Fruit fly (Drosophila melanogaster): Measurements from ENCODE around the gene alpha4GT1.

alpha4GT1 gene

DNA sequence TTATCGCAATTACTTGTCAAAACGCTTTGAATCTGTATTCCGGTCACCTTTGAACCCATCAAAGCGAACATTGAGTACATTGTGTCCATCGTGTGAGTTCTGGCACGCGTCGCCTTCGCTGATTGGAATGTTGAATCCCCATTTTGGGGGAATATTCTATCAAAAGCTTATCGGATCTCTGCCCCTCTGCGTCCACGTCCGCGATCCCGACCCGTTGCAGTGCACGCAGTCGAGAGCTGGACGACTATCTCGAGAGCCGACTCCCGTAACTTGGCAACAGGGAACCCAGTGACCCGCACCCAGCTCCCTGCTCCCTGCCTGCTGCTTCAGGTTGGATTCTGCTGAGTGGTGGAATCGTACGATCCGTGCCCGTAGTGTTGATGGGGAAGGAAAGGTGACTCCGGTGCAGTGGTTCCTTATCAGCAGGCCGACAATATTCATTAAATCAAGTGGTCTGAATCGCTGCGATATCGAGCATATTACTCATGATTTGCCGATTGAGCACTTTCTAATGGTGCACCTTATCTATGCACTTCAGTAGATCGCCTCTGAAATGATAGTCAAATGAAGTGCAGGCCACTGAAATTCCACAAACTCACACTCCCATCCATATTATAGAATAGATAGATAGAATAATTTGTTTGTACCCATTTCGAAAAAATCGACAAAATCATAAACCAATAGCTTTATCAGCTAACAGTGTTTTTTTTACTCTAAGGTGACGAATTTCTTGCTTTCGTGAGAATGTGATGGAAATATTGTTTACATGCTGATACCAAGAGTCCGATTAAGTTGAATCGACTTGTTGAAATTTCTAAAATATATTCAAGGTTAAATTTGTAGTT is 21.9 kb upstream of the alpha4GT1 start:
- TF ChIP-seq Hr83 (GFP tag; optimal IDR thresholded peaks at IDR 0.05; ENCODE audit: poor library complexity, severe bottlenecking): peak; percentile 2
- TF ChIP-seq h (GFP tag; optimal IDR thresholded peaks at IDR 0.05): peak; percentile 51
- no peak for TF ChIP-seq GATAd (GFP tag; optimal IDR thresholded peaks at IDR 0.05)
- no peak for TF ChIP-seq Rel (GFP tag; optimal IDR thresholded peaks at IDR 0.05)
- TF ChIP-seq Rel (tag; optimal IDR thresholded peaks at IDR 0.05): peak; percentile 95

DNA sequence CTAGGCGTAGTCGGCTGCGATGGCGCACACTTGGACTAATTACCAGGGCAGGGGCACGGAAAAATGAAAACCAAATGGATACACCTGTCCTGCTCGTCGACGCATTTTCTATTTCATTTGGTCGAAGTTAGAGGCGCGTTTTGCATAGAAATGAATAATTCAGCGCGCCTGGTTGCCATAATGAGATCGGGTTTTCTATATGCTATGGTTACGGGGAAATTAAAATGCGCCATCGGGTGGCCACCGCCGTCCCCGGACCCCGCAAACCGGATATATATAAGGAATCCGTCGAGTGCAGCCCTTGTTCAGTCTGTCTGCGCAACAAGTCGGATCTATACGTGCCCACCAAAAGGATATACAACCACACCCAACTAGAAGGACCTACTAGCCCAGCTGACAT is 20.7 kb upstream of the alpha4GT1 start, which contains the start of gene FASN2:
Gene FASN2 (plus strand): TSS at position 301 of the 400 bp plus-strand sequence.
- TF ChIP-seq br (GFP tag; optimal IDR thresholded peaks at IDR 0.05) (no peak), Dif (GFP tag; optimal IDR thresholded peaks at IDR 0.05; ENCODE audit: partially characterized antibody) (no peak), Abd-B (GFP tag; optimal IDR thresholded peaks at IDR 0.05) (no peak), ey (GFP tag; optimal IDR thresholded peaks at IDR 0.05) (no peak), CrebA (GFP tag; optimal IDR thresholded peaks at IDR 0.05; ENCODE audit: borderline replicate concordance) (no peak), pan (optimal IDR thresholded peaks at IDR 0.05) (no peak), jim (GFP tag; optimal IDR thresholded peaks at IDR 0.05) (no peak), Hr83 (GFP tag; optimal IDR thresholded peaks at IDR 0.05; ENCODE audit: poor library complexity, severe bottlenecking) (no peak), Dfd (GFP tag; optimal IDR thresholded peaks at IDR 0.05) (no peak), woc (GFP tag; optimal IDR thresholded peaks at IDR 0.05) (no peak), OdsH (GFP tag; optimal IDR thresholded peaks at IDR 0.05) (no peak)

- TF ChIP-seq Dif (GFP tag; optimal IDR thresholded peaks at IDR 0.05; ENCODE audit: partially characterized antibody) (no peak), ey (GFP tag; optimal IDR thresholded peaks at IDR 0.05) (no peak), h (GFP tag; optimal IDR thresholded peaks at IDR 0.05) (peak; percentile 81), rgr (GFP tag; optimal IDR thresholded peaks at IDR 0.05) (peak; percentile 24), foxo (GFP tag; optimal IDR thresholded peaks at IDR 0.05) (peak in 1 of 2 experiments; percentile 73), Rel (GFP tag; optimal IDR thresholded peaks at IDR 0.05) (no peak), Rel (tag; optimal IDR thresholded peaks at IDR 0.05) (peak; percentile 73), dmrt93B (GFP tag; optimal IDR thresholded peaks at IDR 0.05) (no peak), fru (GFP tag; optimal IDR thresholded peaks at IDR 0.05) (peak; percentile 49), br (GFP tag; optimal IDR thresholded peaks at IDR 0.05) (peak; percentile 51), usp (GFP tag; optimal IDR thresholded peaks at IDR 0.05) (no peak), Hr83 (GFP tag; optimal IDR thresholded peaks at IDR 0.05; ENCODE audit: poor library complexity, severe bottlenecking) (no peak), psq (GFP tag; optimal IDR thresholded peaks at IDR 0.05) (peak; percentile 20), jim (GFP tag; optimal IDR thresholded peaks at IDR 0.05) (no peak), OdsH (GFP tag; optimal IDR thresholded peaks at IDR 0.05) (peak; percentile 43)
Measured at dm6 chr2L:3041918-3042615, 19.1 kb upstream of the alpha4GT1 start, which contains the start of gene CG17261. Gene CG17261, plus strand, starts transcription at chr2L:3042551.

dm6 chr2L:3039774-3040173 is 16.8 kb upstream of the alpha4GT1 start, which contains the start of the genes cnir and CG17221:
Gene cnir, minus strand, starts transcription at chr2L:3039812.
Gene CG17221, plus strand, starts transcription at chr2L:3039976.
- TF ChIP-seq Hnf4 (GFP tag; optimal IDR thresholded peaks at IDR 0.05): peak; percentile 91
- peak in 1 of 2 experiments; percentile 82 for TF ChIP-seq foxo (GFP tag; optimal IDR thresholded peaks at IDR 0.05)
- TF ChIP-seq br (GFP tag; optimal IDR thresholded peaks at IDR 0.05): peak; percentile 76
- TF ChIP-seq GATAd (GFP tag; optimal IDR thresholded peaks at IDR 0.05): peak; percentile 52
- peak; percentile 73 for TF ChIP-seq ey (GFP tag; optimal IDR thresholded peaks at IDR 0.05)
- peak; percentile 87 for TF ChIP-seq dsf (GFP tag; optimal IDR thresholded peaks at IDR 0.05; ENCODE audit: borderline replicate concordance)
- peak; percentile 64 for TF ChIP-seq psq (GFP tag; optimal IDR thresholded peaks at IDR 0.05)
- no peak for TF ChIP-seq brk (GFP tag; optimal IDR thresholded peaks at IDR 0.05)
- peak; percentile 80 for TF ChIP-seq rgr (GFP tag; optimal IDR thresholded peaks at IDR 0.05)
- TF ChIP-seq dmrt93B (GFP tag; optimal IDR thresholded peaks at IDR 0.05): no peak
- TF ChIP-seq HLH106 (tag; optimal IDR thresholded peaks at IDR 0.05): peak; percentile 69
- TF ChIP-seq N (GFP tag; optimal IDR thresholded peaks at IDR 0.05): no peak
- peak; percentile 59 for TF ChIP-seq sage (GFP tag; optimal IDR thresholded peaks at IDR 0.05)
- TF ChIP-seq usp (GFP tag; optimal IDR thresholded peaks at IDR 0.05): no peak
- no peak for TF ChIP-seq pan (optimal IDR thresholded peaks at IDR 0.05)
- no peak for TF ChIP-seq CrebA (GFP tag; optimal IDR thresholded peaks at IDR 0.05; ENCODE audit: borderline replicate concordance)
- TF ChIP-seq jim (GFP tag; optimal IDR thresholded peaks at IDR 0.05): no peak
- peak; percentile 84 for TF ChIP-seq Hr83 (GFP tag; optimal IDR thresholded peaks at IDR 0.05; ENCODE audit: poor library complexity, severe bottlenecking)
- TF ChIP-seq Dfd (GFP tag; optimal IDR thresholded peaks at IDR 0.05): no peak
- peak; percentile 41 for TF ChIP-seq woc (GFP tag; optimal IDR thresholded peaks at IDR 0.05)
- TF ChIP-seq h (GFP tag; optimal IDR thresholded peaks at IDR 0.05): peak; percentile 85
- no peak for TF ChIP-seq Abd-B (GFP tag; optimal IDR thresholded peaks at IDR 0.05)
- TF ChIP-seq CG32264 (GFP tag; optimal IDR thresholded peaks at IDR 0.05): peak; percentile 60
- TF ChIP-seq Myc (optimal IDR thresholded peaks at IDR 0.05): peak; percentile 31
- no peak for TF ChIP-seq Mio (GFP tag; optimal IDR thresholded peaks at IDR 0.05)
- peak; percentile 45 for TF ChIP-seq sv (GFP tag; optimal IDR thresholded peaks at IDR 0.05)
- no peak for TF ChIP-seq tai (GFP tag; optimal IDR thresholded peaks at IDR 0.05)
- TF ChIP-seq Vsx2 (GFP tag; optimal IDR thresholded peaks at IDR 0.05; ENCODE audit: partially characterized antibody): no peak
- no peak for TF ChIP-seq lola (GFP tag; optimal IDR thresholded peaks at IDR 0.05)
- TF ChIP-seq Rel (GFP tag; optimal IDR thresholded peaks at IDR 0.05): no peak
- peak; percentile 39 for TF ChIP-seq Rel (tag; optimal IDR thresholded peaks at IDR 0.05)
- TF ChIP-seq OdsH (GFP tag; optimal IDR thresholded peaks at IDR 0.05): peak; percentile 69
- TF ChIP-seq Dif (GFP tag; optimal IDR thresholded peaks at IDR 0.05; ENCODE audit: partially characterized antibody): no peak
- peak; percentile 66 for TF ChIP-seq Sp1 (GFP tag; optimal IDR thresholded peaks at IDR 0.05)
- TF ChIP-seq fru (GFP tag; optimal IDR thresholded peaks at IDR 0.05): peak; percentile 70
- peak; percentile 86 for TF ChIP-seq Jra (GFP tag; optimal IDR thresholded peaks at IDR 0.05)

Data from whole organism, wandering third instar larva.